Worm (Caenorhabditis elegans) whole organism, L2 larva: ENCODE measurements around the gene C07D10.6.

Experiments used
- ZK546.5 ChIP-seq: sonication (generic microtip); optimal IDR thresholded peaks from 2 replicates; lab custom pipeline; 2017; ENCODE audit warnings: missing biosample characterization, missing genetic modification characterization
- ceh-82 ChIP-seq: fragments of 150-350 bp; optimal IDR thresholded peaks from 2 replicates; lab custom pipeline; 2014; ENCODE audit warnings: missing biosample characterization, missing genetic modification characterization
- elt-1 ChIP-seq: fragments of 150-350 bp; optimal IDR thresholded peaks from 2 replicates; lab custom pipeline; 2014; ENCODE audit warnings: missing biosample characterization, missing genetic modification characterization
- fos-1 ChIP-seq: fragments of 150-350 bp; optimal IDR thresholded peaks from 2 replicates; lab custom pipeline; 2014; ENCODE audit warnings: missing biosample characterization, missing genetic modification characterization
- mdl-1 ChIP-seq, 2 experiments: fragments of 150-350 bp in 1 of 2; sonication (generic microtip) in 1 of 2; optimal IDR thresholded peaks; 2 replicates each; lab custom pipeline; 2017; ENCODE audit warnings: missing biosample characterization in 2 of 2, missing genetic modification characterization in 2 of 2
- nhr-11 ChIP-seq: fragments of 150-350 bp; optimal IDR thresholded peaks from 2 replicates; lab custom pipeline; 2014; ENCODE audit warnings: missing biosample characterization, missing genetic modification characterization
- nhr-12 ChIP-seq: fragments of 150-350 bp; optimal IDR thresholded peaks from 2 replicates; lab custom pipeline; 2014; ENCODE audit warnings: missing biosample characterization, missing genetic modification characterization
- nhr-129 ChIP-seq: fragments of 150-350 bp; optimal IDR thresholded peaks from 2 replicates; lab custom pipeline; 2014; ENCODE audit warnings: missing biosample characterization, missing genetic modification characterization
- nhr-23 ChIP-seq: fragments of 150-350 bp; optimal IDR thresholded peaks from 2 replicates; lab custom pipeline; 2014; ENCODE audit warnings: missing biosample characterization, missing genetic modification reagents, missing genetic modification characterization
- snpc-4 ChIP-seq: fragments of 150-350 bp; optimal IDR thresholded peaks from 2 replicates; lab custom pipeline; 2014; ENCODE audit warnings: missing biosample characterization, missing genetic modification characterization

DNA sequence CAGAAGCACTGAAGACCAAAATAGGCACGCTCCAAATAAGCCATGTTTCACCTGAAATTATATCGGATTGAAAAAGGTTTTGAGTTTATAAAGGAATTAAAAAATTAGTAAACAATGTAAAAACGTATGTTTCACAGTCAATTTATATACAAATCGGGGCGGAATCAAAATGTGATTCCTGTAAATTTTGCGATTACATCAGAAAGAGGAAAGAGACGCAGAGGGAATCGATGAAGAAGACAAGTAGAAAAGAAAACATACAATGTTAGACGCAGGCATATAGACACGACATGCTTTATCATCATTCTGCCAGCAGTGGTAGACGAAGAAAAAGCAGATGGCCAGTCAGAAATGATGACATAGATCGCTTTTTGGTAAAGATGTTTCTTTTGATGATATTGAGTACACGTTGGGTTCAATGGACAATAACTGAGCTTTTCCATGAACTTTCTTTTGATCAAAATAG is 15.1 kb upstream of the C07D10.6 start, which contains the start of gene msra-1:
- TF ChIP-seq nhr-23: no peak
- no peak for TF ChIP-seq ZK546.5 (tag; lab: Kevin White, UChicago)
- TF ChIP-seq nhr-12 (tag; lab: Kevin White, UChicago): no peak
- peak; percentile 88 for TF ChIP-seq fos-1 (tag; lab: Kevin White, UChicago)
- TF ChIP-seq elt-1 (tag; lab: Kevin White, UChicago): no peak
- TF ChIP-seq mdl-1 (tag; optimal IDR thresholded peaks at IDR 0.05; lab: Kevin White, UChicago): no peak
- TF ChIP-seq ceh-82: no peak
- peak; percentile 88 for TF ChIP-seq nhr-129
- TF ChIP-seq snpc-4 (tag; lab: Kevin White, UChicago): no peak
- no peak for TF ChIP-seq nhr-11 (tag; lab: Kevin White, UChicago)
